Fruit fly (Drosophila melanogaster) whole organism, embryonic: Measurements from ENCODE around the gene Pgant7.
A peak's percentile ranks its signal among the peaks of the same experiment; 100 is the strongest.

ENCODE experiments used
- ATbp ChIP-seq: fragments of 200-800 bp; sonication (Bioruptor generic); optimal IDR thresholded peaks from 2 replicates; lab custom pipeline; 2017; ENCODE audit warnings: missing biosample characterization, mild to moderate bottlenecking, missing genetic modification characterization, missing genetic modification reagents
- Atf-2 ChIP-seq: fragments of 200-800 bp; sonication (Bioruptor generic); optimal IDR thresholded peaks from 2 replicates; lab custom pipeline; 2016; ENCODE audit warnings: missing biosample characterization, missing genetic modification characterization
- Blimp-1 ChIP-seq: fragments of 200-800 bp; sonication (Bioruptor generic); optimal IDR thresholded peaks from 3 replicates; lab custom pipeline; 2018; ENCODE audit warnings: missing biosample characterization, missing genetic modification characterization, mild to moderate bottlenecking, moderate library complexity, missing genetic modification reagents
- CG10431 ChIP-seq: fragments of 200-800 bp; sonication (Bioruptor generic); optimal IDR thresholded peaks from 3 replicates; lab custom pipeline; 2018; ENCODE audit warnings: missing biosample characterization, mild to moderate bottlenecking, missing genetic modification characterization
- CG10979 ChIP-seq: fragments of 200-800 bp; sonication (Bioruptor generic); optimal IDR thresholded peaks from 2 replicates; lab custom pipeline; 2018; ENCODE audit warnings: missing biosample characterization, mild to moderate bottlenecking, missing genetic modification characterization, moderate library complexity
- CG11504 ChIP-seq: fragments of 200-800 bp; sonication (Bioruptor generic); optimal IDR thresholded peaks from 3 replicates; lab custom pipeline; 2019; ENCODE audit warnings: missing biosample characterization, mild to moderate bottlenecking, missing genetic modification characterization, moderate library complexity
- CG13775 ChIP-seq: fragments of 200-800 bp; sonication (Bioruptor generic); optimal IDR thresholded peaks from 3 replicates; lab custom pipeline; 2017; ENCODE audit warnings: missing biosample characterization, mild to moderate bottlenecking, missing genetic modification characterization
- CG14667 ChIP-seq: fragments of 200-800 bp; sonication (Bioruptor generic); IDR thresholded peaks from 2 replicates; pipeline ENCODE4 v1.3.6; 2022; ENCODE audit warnings: missing biosample characterization, missing genetic modification characterization
- CG1603 ChIP-seq: fragments of 200-800 bp; sonication (Bioruptor generic); optimal IDR thresholded peaks from 2 replicates; lab custom pipeline; 2019; ENCODE audit warnings: missing biosample characterization, mild to moderate bottlenecking, missing genetic modification characterization, moderate library complexity
- CG2712 ChIP-seq: fragments of 200-800 bp; optimal IDR thresholded peaks from 3 replicates; lab custom pipeline; 2019; ENCODE audit warnings: missing biosample characterization, mild to moderate bottlenecking, missing genetic modification characterization, moderate library complexity
- CG2875 ChIP-seq: fragments of 200-800 bp; sonication (Bioruptor generic); optimal IDR thresholded peaks from 2 replicates; lab custom pipeline; 2017; ENCODE audit warnings: missing biosample characterization, mild to moderate bottlenecking, missing genetic modification characterization, missing genetic modification reagents
- CG30403 ChIP-seq: fragments of 200-800 bp; sonication (Bioruptor generic); optimal IDR thresholded peaks from 3 replicates; lab custom pipeline; 2016; ENCODE audit warnings: missing biosample characterization, missing genetic modification characterization
- CG31441 ChIP-seq: fragments of 200-800 bp; sonication (Bioruptor generic); IDR thresholded peaks from 2 replicates; pipeline ENCODE4 v1.3.6; 2022; ENCODE audit warnings: missing biosample characterization, missing genetic modification characterization
- CG3407 ChIP-seq: fragments of 200-800 bp; sonication (Bioruptor generic); optimal IDR thresholded peaks from 2 replicates; lab custom pipeline; 2018; ENCODE audit warnings: missing biosample characterization, mild to moderate bottlenecking, missing genetic modification characterization
- CG34376 ChIP-seq: fragments of 200-800 bp; sonication (Bioruptor generic); optimal IDR thresholded peaks from 2 replicates; lab custom pipeline; 2018; ENCODE audit warnings: missing biosample characterization, mild to moderate bottlenecking, missing genetic modification characterization
- CG4360 ChIP-seq: fragments of 200-800 bp; sonication (Bioruptor generic); IDR thresholded peaks from 2 replicates; pipeline ENCODE4 v1.3.6; 2022; ENCODE audit warnings: missing biosample characterization, missing genetic modification characterization
- CG43689 ChIP-seq: fragments of 200-800 bp; sonication (Bioruptor generic); IDR thresholded peaks from 2 replicates; pipeline ENCODE4 v1.3.6; 2022; ENCODE audit warnings: missing biosample characterization, missing genetic modification characterization
- CG4424 ChIP-seq: fragments of 200-800 bp; sonication (Bioruptor generic); optimal IDR thresholded peaks from 3 replicates; lab custom pipeline; 2016; ENCODE audit warnings: missing biosample characterization, missing genetic modification characterization
- CG4820 ChIP-seq: fragments of 200-800 bp; sonication (Bioruptor generic); optimal IDR thresholded peaks from 3 replicates; lab custom pipeline; 2016; ENCODE audit warnings: missing biosample characterization, missing genetic modification characterization
- CG5245 ChIP-seq: fragments of 200-800 bp; sonication (Bioruptor generic); optimal IDR thresholded peaks from 3 replicates; lab custom pipeline; 2016; ENCODE audit warnings: missing biosample characterization, missing genetic modification characterization
- CG6654 ChIP-seq: fragments of 200-800 bp; sonication (Bioruptor generic); optimal IDR thresholded peaks from 2 replicates; lab custom pipeline; 2017; ENCODE audit warnings: missing biosample characterization, mild to moderate bottlenecking, missing genetic modification characterization
- CG6689 ChIP-seq: fragments of 200-800 bp; sonication (Bioruptor generic); IDR thresholded peaks from 2 replicates; pipeline ENCODE4 v1.3.6; 2022; ENCODE audit warnings: missing biosample characterization, missing genetic modification characterization
- CG7271 ChIP-seq: fragments of 200-800 bp; sonication (Bioruptor generic); optimal IDR thresholded peaks from 2 replicates; lab custom pipeline; 2018; ENCODE audit warnings: missing biosample characterization, mild to moderate bottlenecking, missing genetic modification characterization, moderate library complexity
- CG7839 ChIP-seq: fragments of 200-800 bp; sonication (Bioruptor generic); optimal IDR thresholded peaks from 3 replicates; lab custom pipeline; 2018; ENCODE audit warnings: missing biosample characterization, mild to moderate bottlenecking, missing genetic modification characterization, moderate library complexity
- CG7928 ChIP-seq: fragments of 200-800 bp; sonication (Bioruptor generic); optimal IDR thresholded peaks from 2 replicates; lab custom pipeline; 2017; ENCODE audit warnings: missing biosample characterization, mild to moderate bottlenecking, missing genetic modification characterization
- CG9609 ChIP-seq: fragments of 200-800 bp; sonication (Bioruptor generic); optimal IDR thresholded peaks from 3 replicates; lab custom pipeline; 2016; ENCODE audit warnings: missing biosample characterization, missing genetic modification characterization
- Chrac-16 ChIP-seq: fragments of 200-800 bp; sonication (Bioruptor generic); optimal IDR thresholded peaks from 3 replicates; lab custom pipeline; 2016; ENCODE audit warnings: missing biosample characterization, missing genetic modification characterization
- D19A ChIP-seq: fragments of 200-800 bp; optimal IDR thresholded peaks from 3 replicates; lab custom pipeline; 2019; ENCODE audit warnings: missing biosample characterization, mild to moderate bottlenecking, missing genetic modification characterization, moderate library complexity
- Doc3 ChIP-seq: fragments of 200-800 bp; sonication (Bioruptor generic); IDR thresholded peaks from 3 replicates; pipeline ENCODE4 v1.3.6; 2022; ENCODE audit warnings: missing biosample characterization, missing genetic modification characterization; ENCODE audit not compliant: partially characterized antibody
- Drgx ChIP-seq: fragments of 200-800 bp; sonication (Bioruptor generic); IDR thresholded peaks from 2 replicates; pipeline ENCODE4 v1.3.6; 2022; ENCODE audit warnings: missing biosample characterization, missing genetic modification characterization
- HLH4C ChIP-seq: fragments of 200-800 bp; sonication (Bioruptor generic); IDR thresholded peaks from 3 replicates; pipeline ENCODE4 v1.3.6; 2022; ENCODE audit warnings: missing biosample characterization, missing genetic modification characterization; ENCODE audit not compliant: partially characterized antibody
- HmgD ChIP-seq: fragments of 200-800 bp; sonication (Bioruptor generic); optimal IDR thresholded peaks from 3 replicates; lab custom pipeline; 2016; ENCODE audit warnings: missing biosample characterization, missing genetic modification characterization
- MBD-R2 ChIP-seq: fragments of 200-800 bp; sonication (Bioruptor generic); IDR thresholded peaks from 2 replicates; pipeline ENCODE4 v1.3.6; 2022; ENCODE audit warnings: missing biosample characterization, missing genetic modification characterization
- Myb ChIP-seq: fragments of 200-800 bp; sonication (Bioruptor generic); optimal IDR thresholded peaks from 2 replicates; lab custom pipeline; 2016; ENCODE audit warnings: missing biosample characterization, missing genetic modification characterization
- Nf-YC ChIP-seq: fragments of 200-800 bp; optimal IDR thresholded peaks from 3 replicates; lab custom pipeline; 2019; ENCODE audit warnings: missing biosample characterization, mild to moderate bottlenecking, missing genetic modification characterization, moderate library complexity
- Sox102F ChIP-seq: fragments of 200-800 bp; sonication (Bioruptor generic); optimal IDR thresholded peaks from 2 replicates; lab custom pipeline; 2018; ENCODE audit warnings: missing biosample characterization, mild to moderate bottlenecking, missing genetic modification characterization, moderate library complexity
- YL-1 ChIP-seq: fragments of 200-800 bp; sonication (Bioruptor generic); optimal IDR thresholded peaks from 3 replicates; lab custom pipeline; 2017; ENCODE audit warnings: missing biosample characterization, mild to moderate bottlenecking, missing genetic modification characterization
- az2 ChIP-seq: fragments of 200-800 bp; sonication (Bioruptor generic); optimal IDR thresholded peaks from 3 replicates; lab custom pipeline; 2016; ENCODE audit warnings: missing biosample characterization, missing genetic modification characterization
- insv ChIP-seq, 2 experiments: fragments of 200-800 bp; sonication (Bioruptor generic); optimal IDR thresholded peaks; 3 replicates each; lab custom pipeline; 2016 to 2018; ENCODE audit warnings: missing biosample characterization in 2 of 2, missing genetic modification characterization in 2 of 2
- maf-S ChIP-seq: fragments of 200-800 bp; sonication (Bioruptor generic); optimal IDR thresholded peaks from 2 replicates; lab custom pipeline; 2016; ENCODE audit warnings: missing biosample characterization, missing genetic modification characterization
- mld ChIP-seq: fragments of 200-800 bp; sonication (Bioruptor generic); IDR thresholded peaks from 3 replicates; pipeline ENCODE4 v1.3.6; 2022; ENCODE audit warnings: missing biosample characterization, missing genetic modification characterization; ENCODE audit not compliant: partially characterized antibody
- oc ChIP-seq: fragments of 200-800 bp; sonication (Bioruptor generic); optimal IDR thresholded peaks from 2 replicates; lab custom pipeline; 2018; ENCODE audit warnings: missing biosample characterization, mild to moderate bottlenecking, missing genetic modification characterization, moderate library complexity
- sim ChIP-seq: fragments of 200-800 bp; sonication (Bioruptor generic); IDR thresholded peaks from 2 replicates; pipeline ENCODE4 v1.3.6; 2022; ENCODE audit warnings: missing biosample characterization, missing genetic modification characterization
- slbo ChIP-seq: fragments of 200-800 bp; sonication (Bioruptor generic); IDR thresholded peaks from 2 replicates; pipeline ENCODE4 v1.3.6; 2022; ENCODE audit warnings: missing biosample characterization, missing genetic modification characterization
- sna ChIP-seq: fragments of 200-800 bp; sonication (Bioruptor generic); IDR thresholded peaks from 2 replicates; pipeline ENCODE4 v1.3.6; 2022; ENCODE audit warnings: missing biosample characterization, missing genetic modification characterization; ENCODE audit not compliant: partially characterized antibody
- tgo ChIP-seq: fragments of 200-800 bp; sonication (Bioruptor generic); IDR thresholded peaks from 3 replicates; pipeline ENCODE4 v1.3.6; 2022; ENCODE audit warnings: missing biosample characterization, missing genetic modification characterization
- tin ChIP-seq: fragments of 200-800 bp; sonication (Bioruptor generic); optimal IDR thresholded peaks from 3 replicates; lab custom pipeline; 2016; ENCODE audit warnings: missing biosample characterization, missing genetic modification characterization
- tio ChIP-seq: fragments of 200-800 bp; sonication (Bioruptor generic); optimal IDR thresholded peaks from 2 replicates; lab custom pipeline; 2017; ENCODE audit warnings: missing biosample characterization, missing genetic modification characterization, inconsistent platforms
- twi ChIP-seq: fragments of 200-800 bp; optimal IDR thresholded peaks from 2 replicates; lab custom pipeline; 2019; ENCODE audit warnings: missing biosample characterization, mild to moderate bottlenecking, missing genetic modification characterization, moderate library complexity
- wor ChIP-seq: fragments of 200-800 bp; sonication (Bioruptor generic); IDR thresholded peaks from 2 replicates; pipeline ENCODE4 v1.3.6; 2022; ENCODE audit warnings: missing biosample characterization, missing genetic modification characterization

Gene Pgant7

DNA sequence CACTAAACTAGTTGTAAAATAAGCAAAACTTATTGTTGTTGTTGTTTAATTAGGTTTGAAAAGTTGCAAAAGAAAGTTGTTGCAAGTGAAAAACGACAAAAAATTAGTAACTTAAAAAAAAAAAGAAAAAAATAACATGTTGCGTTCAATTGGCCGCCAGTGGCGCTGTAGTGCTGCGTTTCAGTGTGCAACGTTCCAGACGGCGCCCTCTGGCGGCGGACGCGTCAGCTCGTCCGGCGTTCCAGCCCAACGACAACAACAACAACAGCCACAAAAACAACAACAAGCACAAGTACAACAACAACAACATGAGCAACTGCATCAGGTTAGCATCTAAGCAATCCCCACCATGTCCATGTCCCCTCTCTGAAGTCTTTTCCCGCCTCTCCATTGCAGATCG lies 17.6 kb upstream of the Pgant7 start:
- TF ChIP-seq CG4360 (GFP tag; lab: Robert Waterston, UW) (peak; percentile 100), CG6654 (no peak), mld (no peak), HLH4C (peak; percentile 19; the same call in 1 of the 3 replicates), CG10431 (GFP tag; lab: Kevin White, UChicago) (peak; percentile 55), Drgx (GFP tag; lab: Robert Waterston, UW) (0 out of 2 replicates have a peak, but pooled peaks have one; percentile 19), CG7271 (tag; lab: Kevin White, UChicago) (no peak), Nf-YC (peak; percentile 10), sna (GFP tag; lab: Robert Waterston, UW) (no peak), tgo (GFP tag; lab: Robert Waterston, UW) (0 out of 3 replicates have a peak, but pooled peaks have one; percentile 29), twi (no peak), MBD-R2 (peak; percentile 22; the same call in 1 of the 2 replicates), CG2712 (tag; lab: Kevin White, UChicago) (peak; percentile 51), Chrac-16 (GFP tag; lab: Kevin White, UChicago) (peak; percentile 41), CG11504 (peak; percentile 65), maf-S (GFP tag; lab: Kevin White, UChicago) (no peak), tin (GFP tag; lab: Kevin White, UChicago) (peak; percentile 29), CG30403 (GFP tag; lab: Kevin White, UChicago) (peak; percentile 26), Doc3 (no peak), CG9609 (peak; percentile 5), Myb (peak; percentile 6), CG6689 (peak; percentile 34; the same call in 1 of the 2 replicates), CG2875 (GFP tag; lab: Kevin White, UChicago) (peak; percentile 40), CG14667 (GFP tag; lab: Robert Waterston, UW) (peak; percentile 27; the same call in 1 of the 2 replicates), YL-1 (peak; percentile 10), Sox102F (GFP tag; lab: Kevin White, UChicago) (peak; percentile 45), CG7928 (GFP tag; lab: Kevin White, UChicago) (no peak), CG13775 (GFP tag; lab: Kevin White, UChicago) (no peak), ATbp (GFP tag; lab: Kevin White, UChicago) (peak; percentile 15), CG43689 (GFP tag; lab: Robert Waterston, UW) (0 out of 2 replicates have a peak, but pooled peaks have one; percentile 28), D19A (tag; lab: Kevin White, UChicago) (peak; percentile 15), Blimp-1 (no peak), CG7839 (peak; percentile 45), HmgD (GFP tag; lab: Kevin White, UChicago) (peak; percentile 43), sim (GFP tag; lab: Robert Waterston, UW) (no peak), tio (peak; percentile 8), CG10979 (tag; lab: Kevin White, UChicago) (peak; percentile 10), Atf-2 (GFP tag; lab: Kevin White, UChicago) (peak; percentile 38), CG34376 (GFP tag; lab: Kevin White, UChicago) (no peak), oc (no peak), az2 (GFP tag; lab: Kevin White, UChicago) (peak; percentile 46), CG5245 (peak; percentile 24), slbo (peak; percentile 39), CG3407 (GFP tag; lab: Kevin White, UChicago) (peak; percentile 12), wor (GFP tag; lab: Robert Waterston, UW) (no peak), CG4820 (GFP tag; lab: Kevin White, UChicago) (peak; percentile 6), CG4424 (no peak), insv (GFP tag; optimal IDR thresholded peaks at IDR 0.05; lab: Kevin White, UChicago) (peak in 1 of 2 experiments; percentile 56), CG1603 (tag; lab: Kevin White, UChicago) (peak; percentile 32), CG31441 (peak; percentile 32; the same call in 1 of the 2 replicates)
